Worm (Caenorhabditis elegans) whole organism, L1 larva: Measurements from ENCODE around the gene srpa-68.

Source experiments
- aly-2 ChIP-seq: fragments of 150-350 bp; optimal IDR thresholded peaks from 2 replicates; lab custom pipeline; 2014; ENCODE audit warnings: missing biosample characterization, missing genetic modification characterization
- ama-1 ChIP-seq: fragments of 150-350 bp; optimal IDR thresholded peaks from 2 replicates; lab custom pipeline; 2014
- blmp-1 ChIP-seq: fragments of 150-350 bp; optimal IDR thresholded peaks from 2 replicates; lab custom pipeline; 2014; ENCODE audit warnings: missing biosample characterization, missing genetic modification characterization
- ceh-63 ChIP-seq: fragments of 200-800 bp; sonication (Bioruptor generic); optimal IDR thresholded peaks from 2 replicates; lab custom pipeline; 2018; ENCODE audit warnings: mild to moderate bottlenecking, missing genetic modification characterization, missing compliant biosample characterization
- ceh-8 ChIP-seq: fragments of 200-800 bp; sonication (Bioruptor generic); optimal IDR thresholded peaks from 2 replicates; lab custom pipeline; 2018; ENCODE audit warnings: mild to moderate bottlenecking, missing genetic modification characterization, moderate library complexity, missing compliant biosample characterization
- ceh-82 ChIP-seq, 3 experiments: fragments of 150-350 bp in 1 of 3; sonication (generic microtip) in 2 of 3; optimal IDR thresholded peaks; 2 replicates each; lab custom pipeline; 2014 to 2017; ENCODE audit warnings: missing biosample characterization in 3 of 3, missing genetic modification characterization in 3 of 3
- ceh-88 ChIP-seq: fragments of 200-800 bp; sonication (Bioruptor generic); IDR thresholded peaks from 2 replicates; pipeline ENCODE4 v1.3.6; 2022; ENCODE audit warnings: missing genetic modification characterization, missing compliant biosample characterization
- ces-1 ChIP-seq: fragments of 150-350 bp; optimal IDR thresholded peaks from 2 replicates; lab custom pipeline; 2014; ENCODE audit warnings: missing biosample characterization, missing genetic modification reagents, missing genetic modification characterization
- dpl-1 ChIP-seq, 3 experiments: fragments of 150-350 bp in 2 of 3; sonication (generic microtip) in 1 of 3; optimal IDR thresholded peaks; 2 replicates each; lab custom pipeline; 2014 to 2017; ENCODE audit warnings: missing biosample characterization in 3 of 3, missing genetic modification characterization in 3 of 3, missing genetic modification reagents in 3 of 3
- efl-1 ChIP-seq, 4 experiments: fragments of 150-350 bp; optimal IDR thresholded peaks in 3 of 4; peaks in 1 of 4; 1 replicate in 1 of 4; 2 replicates in 3 of 4; lab custom pipeline; 2014; ENCODE audit warnings: missing biosample characterization in 2 of 4, missing genetic modification characterization in 2 of 4, missing genetic modification reagents in 2 of 4
- efl-3 ChIP-seq: fragments of 200-800 bp; sonication (Bioruptor generic); optimal IDR thresholded peaks from 2 replicates; lab custom pipeline; 2018; ENCODE audit warnings: mild to moderate bottlenecking, missing genetic modification characterization, missing compliant biosample characterization
- egl-27 ChIP-seq, 2 experiments: fragments of 150-350 bp in 1 of 2; sonication (generic microtip); optimal IDR thresholded peaks; 3 replicates each; lab custom pipeline; 2017 to 2018; ENCODE audit warnings: missing biosample characterization in 2 of 2, missing genetic modification characterization in 2 of 2, missing genetic modification reagents in 2 of 2
- fkh-8 ChIP-seq: sonication (generic microtip); optimal IDR thresholded peaks from 2 replicates; lab custom pipeline; 2016; ENCODE audit warnings: mild to moderate bottlenecking, missing genetic modification characterization, missing compliant biosample characterization
- fos-1 ChIP-seq: fragments of 150-350 bp; optimal IDR thresholded peaks from 2 replicates; lab custom pipeline; 2014; ENCODE audit warnings: missing biosample characterization, missing genetic modification characterization
- grh-1 ChIP-seq: fragments of 200-800 bp; sonication (Bioruptor generic); IDR thresholded peaks from 2 replicates; pipeline ENCODE4 v1.3.6; 2022; ENCODE audit warnings: missing genetic modification reagents, missing genetic modification characterization, missing compliant biosample characterization
- irx-1 ChIP-seq: sonication (generic microtip); optimal IDR thresholded peaks from 2 replicates; lab custom pipeline; 2016; ENCODE audit warnings: missing genetic modification characterization, missing compliant biosample characterization
- jun-1 ChIP-seq: fragments of 150-350 bp; optimal IDR thresholded peaks from 2 replicates; lab custom pipeline; 2014; ENCODE audit warnings: missing biosample characterization, missing genetic modification reagents, missing genetic modification characterization
- lin-14 ChIP-seq: fragments of 200-800 bp; sonication (Bioruptor generic); optimal IDR thresholded peaks from 2 replicates; lab custom pipeline; 2018; ENCODE audit warnings: mild to moderate bottlenecking, missing genetic modification characterization, moderate library complexity, missing compliant biosample characterization
- lin-15B ChIP-seq: fragments of 150-350 bp; sonication (generic microtip); optimal IDR thresholded peaks from 3 replicates; lab custom pipeline; 2014; ENCODE audit warnings: missing biosample characterization, missing genetic modification characterization
- lin-35 ChIP-seq, 2 experiments: fragments of 150-350 bp; optimal IDR thresholded peaks; 2 replicates each; lab custom pipeline; 2014; ENCODE audit warnings: missing biosample characterization in 2 of 2, missing genetic modification characterization in 2 of 2, missing genetic modification reagents in 2 of 2
- lir-3 ChIP-seq: sonication (generic microtip); optimal IDR thresholded peaks from 2 replicates; lab custom pipeline; 2016; ENCODE audit warnings: mild to moderate bottlenecking, missing genetic modification characterization, moderate library complexity, missing compliant biosample characterization; ENCODE audit not compliant: poor library complexity
- lsy-2 ChIP-seq, 2 experiments: fragments of 150-350 bp; optimal IDR thresholded peaks; 2 replicates each; lab custom pipeline; 2014; ENCODE audit warnings: missing biosample characterization in 2 of 2, missing genetic modification characterization in 2 of 2
- mab-9 ChIP-seq: fragments of 200-800 bp; sonication (Bioruptor generic); IDR thresholded peaks from 2 replicates; pipeline ENCODE4 v1.3.6; 2022; ENCODE audit warnings: missing genetic modification reagents, missing genetic modification characterization, missing compliant biosample characterization
- mep-1 ChIP-seq: fragments of 150-350 bp; optimal IDR thresholded peaks from 2 replicates; lab custom pipeline; 2014; ENCODE audit warnings: missing biosample characterization, missing genetic modification characterization
- nhr-47 ChIP-seq: sonication (generic microtip); optimal IDR thresholded peaks from 2 replicates; lab custom pipeline; 2016; ENCODE audit warnings: mild to moderate bottlenecking, missing genetic modification characterization, moderate library complexity, missing compliant biosample characterization
- nhr-71 ChIP-seq: sonication (generic microtip); optimal IDR thresholded peaks from 2 replicates; lab custom pipeline; 2016; ENCODE audit warnings: mild to moderate bottlenecking, missing genetic modification characterization, moderate library complexity, missing compliant biosample characterization
- nhr-85 ChIP-seq: sonication (generic microtip); peaks from one replicate; lab custom pipeline; 2016; ENCODE audit warnings: missing genetic modification characterization, inconsistent platforms, missing compliant biosample characterization
- nhr-90 ChIP-seq: sonication (generic microtip); optimal IDR thresholded peaks from 2 replicates; lab custom pipeline; 2016; ENCODE audit warnings: mild to moderate bottlenecking, missing genetic modification characterization, missing compliant biosample characterization; ENCODE audit not compliant: poor library complexity
- pag-3 ChIP-seq: sonication (generic microtip); optimal IDR thresholded peaks from 2 replicates; lab custom pipeline; 2017; ENCODE audit warnings: missing genetic modification characterization, mild to moderate bottlenecking, missing compliant biosample characterization, antibody characterized with exemption, borderline replicate concordance; ENCODE audit not compliant: insufficient read depth
- rnt-1 ChIP-seq: sonication (generic microtip); optimal IDR thresholded peaks from 2 replicates; lab custom pipeline; 2016; ENCODE audit warnings: mild to moderate bottlenecking, missing genetic modification characterization, moderate library complexity, missing compliant biosample characterization
- skn-1 ChIP-seq: fragments of 150-350 bp; optimal IDR thresholded peaks from 2 replicates; lab custom pipeline; 2014; ENCODE audit warnings: missing biosample characterization, missing genetic modification characterization
- snpc-4 ChIP-seq: fragments of 150-350 bp; optimal IDR thresholded peaks from 2 replicates; lab custom pipeline; 2014; ENCODE audit warnings: missing biosample characterization, missing genetic modification characterization
- snu-23 ChIP-seq: sonication (generic microtip); optimal IDR thresholded peaks from 2 replicates; lab custom pipeline; 2016; ENCODE audit warnings: missing genetic modification characterization, missing compliant biosample characterization
- sup-37 ChIP-seq: fragments of 200-800 bp; sonication (Bioruptor generic); optimal IDR thresholded peaks from 2 replicates; lab custom pipeline; 2018; ENCODE audit warnings: mild to moderate bottlenecking, missing genetic modification characterization, missing compliant biosample characterization
- tbx-2 ChIP-seq: sonication (generic microtip); optimal IDR thresholded peaks from 2 replicates; lab custom pipeline; 2016; ENCODE audit warnings: missing genetic modification characterization, missing compliant biosample characterization
- vab-15 ChIP-seq: sonication (generic microtip); optimal IDR thresholded peaks from 2 replicates; lab custom pipeline; 2017; ENCODE audit warnings: missing genotype, mild to moderate bottlenecking, missing genetic modification characterization, missing compliant biosample characterization
- xbp-1 ChIP-seq: sonication (generic microtip); optimal IDR thresholded peaks from 2 replicates; lab custom pipeline; 2016; ENCODE audit warnings: missing genetic modification characterization, missing compliant biosample characterization
- zag-1 ChIP-seq: fragments of 150-350 bp; optimal IDR thresholded peaks from 2 replicates; lab custom pipeline; 2014; ENCODE audit warnings: missing biosample characterization, missing genetic modification characterization
- ztf-4 ChIP-seq: fragments of 150-350 bp; optimal IDR thresholded peaks from 2 replicates; lab custom pipeline; 2014; ENCODE audit warnings: missing biosample characterization, missing genetic modification characterization

The srpa-68 gene

ce11 chrV:12251041-12251440 is 40.4 kb downstream of the srpa-68 start, which contains the start of gene T04H1.5:
Gene T04H1.5, plus strand, starts transcription at chrV:12251341.
- no peak for TF ChIP-seq ces-1
- no peak for TF ChIP-seq ceh-82 (tag; optimal IDR thresholded peaks at IDR 0.05; lab: Kevin White, UChicago)
- no peak for TF ChIP-seq grh-1 (GFP tag; lab: Robert Waterston, UW)
- TF ChIP-seq nhr-47 = no peak
- TF ChIP-seq lin-15B (tag; lab: Kevin White, UChicago) = no peak
- no peak for TF ChIP-seq mep-1 (tag; lab: Kevin White, UChicago)
- TF ChIP-seq ama-1 (lab: Kevin White, UChicago) = no peak

DNA sequence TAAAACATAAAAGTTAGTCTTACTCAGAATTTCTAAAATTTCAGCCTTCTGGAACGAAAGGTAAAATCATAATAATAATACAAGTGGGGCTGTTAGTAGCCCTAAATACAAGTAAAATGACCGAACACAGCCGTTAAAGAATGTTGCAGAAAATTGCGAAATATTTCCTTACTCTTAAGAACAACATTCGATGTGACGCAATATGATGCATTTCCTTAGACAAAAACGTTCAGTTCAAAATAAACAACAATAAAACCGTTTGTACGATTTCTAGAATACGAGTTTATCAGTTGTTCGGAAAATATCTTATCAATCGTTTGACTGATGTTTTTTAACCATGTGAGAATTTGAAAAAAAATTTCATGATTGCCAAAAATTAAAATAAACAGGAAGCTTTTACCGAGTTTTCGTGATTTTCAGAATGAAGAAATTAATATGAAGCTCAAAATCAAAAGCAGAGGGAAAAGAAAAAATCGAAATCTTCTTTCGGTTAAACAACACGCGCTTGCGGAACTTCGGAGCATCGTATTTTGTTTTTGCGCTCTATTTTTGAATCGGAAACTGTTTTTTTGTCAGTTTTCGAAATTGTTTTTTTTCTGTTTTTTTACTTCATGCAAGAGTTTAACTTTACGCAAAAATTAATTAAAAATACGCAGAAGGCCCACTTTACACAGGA is 45.5 kb downstream of the srpa-68 start:
- TF ChIP-seq efl-1 (optimal IDR thresholded peaks at IDR 0.05; lab: Kevin White, UChicago) (peak; percentile 19 to 75), efl-1 (GFP tag; optimal IDR thresholded peaks at IDR 0.05 in 1 of 2; lab: Kevin White, UChicago) (peak; percentile 82 to 98), aly-2 (tag; lab: Kevin White, UChicago) (no peak), egl-27 (tag; optimal IDR thresholded peaks at IDR 0.05; lab: Kevin White, UChicago) (no peak), nhr-85 (peak; percentile 64), ztf-4 (no peak), snu-23 (peak; percentile 37), skn-1 (tag; lab: Kevin White, UChicago) (peak; percentile 36), dpl-1 (GFP tag; optimal IDR thresholded peaks at IDR 0.05; lab: Kevin White, UChicago) (peak; percentile 45 to 81 (median 74)), mep-1 (tag; lab: Kevin White, UChicago) (peak; percentile 25), tbx-2 (no peak), blmp-1 (peak; percentile 36), lin-35 (GFP tag; optimal IDR thresholded peaks at IDR 0.05; lab: Kevin White, UChicago) (peak; percentile 55 to 86)

ce11 chrV:12244980-12245742 is 46.3 kb downstream of the srpa-68 start, which contains the start of the genes T04H1.13, slfl-5 and rad-50:
Gene T04H1.13, minus strand, starts transcription at chrV:12245030.
Gene slfl-5, minus strand, starts transcription at chrV:12245044.
Gene rad-50, plus strand, starts transcription at chrV:12245646.
- no peak for TF ChIP-seq sup-37 (GFP tag; lab: Kevin White, UChicago)
- no peak for TF ChIP-seq irx-1 (tag; lab: Kevin White, UChicago)
- no peak for TF ChIP-seq lir-3 (tag; lab: Kevin White, UChicago)
- TF ChIP-seq ceh-8 (GFP tag; lab: Kevin White, UChicago) = no peak
- no peak for TF ChIP-seq efl-3
- TF ChIP-seq snpc-4 = no peak
- no peak for TF ChIP-seq xbp-1 (tag; lab: Kevin White, UChicago)
- TF ChIP-seq fkh-8 = no peak
- peak in 1 of 2 experiments; percentile 6 for TF ChIP-seq efl-1 (optimal IDR thresholded peaks at IDR 0.05; lab: Kevin White, UChicago)
- TF ChIP-seq efl-1 (GFP tag; optimal IDR thresholded peaks at IDR 0.05 in 1 of 2; lab: Kevin White, UChicago) = peak in 1 of 2 experiments; percentile 30
- no peak for TF ChIP-seq zag-1 (tag; lab: Kevin White, UChicago)
- no peak for TF ChIP-seq ceh-63 (GFP tag; lab: Kevin White, UChicago)
- peak; percentile 36 for TF ChIP-seq nhr-71 (tag; lab: Kevin White, UChicago)
- peak; percentile 38 for TF ChIP-seq blmp-1
- no peak for TF ChIP-seq aly-2 (tag; lab: Kevin White, UChicago)
- peak; percentile 10 for TF ChIP-seq rnt-1 (tag; lab: Kevin White, UChicago)
- no peak for TF ChIP-seq nhr-85
- no peak for TF ChIP-seq vab-15 (tag; lab: Kevin White, UChicago)
- TF ChIP-seq pag-3 (tag; lab: Kevin White, UChicago) = no peak
- peak; percentile 68 for TF ChIP-seq lin-14
- no peak for TF ChIP-seq nhr-90
- no peak for TF ChIP-seq ceh-88 (GFP tag; lab: Robert Waterston, UW)
- TF ChIP-seq lsy-2 (tag; optimal IDR thresholded peaks at IDR 0.05; lab: Kevin White, UChicago) = peak in 1 of 2 experiments; percentile 18
- no peak for TF ChIP-seq fos-1 (tag; lab: Kevin White, UChicago)
- peak in 1 of 3 experiments; percentile 8 for TF ChIP-seq dpl-1 (GFP tag; optimal IDR thresholded peaks at IDR 0.05; lab: Kevin White, UChicago)
- no peak for TF ChIP-seq ceh-82 (tag; optimal IDR thresholded peaks at IDR 0.05; lab: Kevin White, UChicago)
- no peak for TF ChIP-seq lin-15B (tag; lab: Kevin White, UChicago)
- no peak for TF ChIP-seq ces-1
- TF ChIP-seq mab-9 (GFP tag; lab: Robert Waterston, UW) = no peak
- no peak for TF ChIP-seq jun-1
